Worm (Caenorhabditis elegans): ENCODE results near the gene F40F12.3.

ce11 chrIII:9886323-9886722 lies 34.3 kb downstream of the F40F12.3 start:
- no peak for TF ChIP-seq K11D2.4 (GFP tag; IDR thresholded peaks at IDR 0.05)
- TF ChIP-seq lir-1 (GFP tag; conservative IDR thresholded peaks at IDR 0.05) = no peak
- TF ChIP-seq ets-4 (GFP tag; optimal IDR thresholded peaks at IDR 0.05) = no peak
- TF ChIP-seq B0261.1 (tag; optimal IDR thresholded peaks at IDR 0.05) = no peak
- no peak for TF ChIP-seq ztf-18 (tag; optimal IDR thresholded peaks at IDR 0.05)
- TF ChIP-seq hmg-20 (GFP tag; IDR thresholded peaks at IDR 0.05) = no peak
- no peak for TF ChIP-seq snpc-4 (GFP tag; optimal IDR thresholded peaks at IDR 0.05)
- TF ChIP-seq snpc-4 (tag; optimal IDR thresholded peaks at IDR 0.05) = no peak

Measured in whole organism, young adult.